Fruit fly (Drosophila melanogaster): ENCODE measurements around the gene CG4502.

Gene CG4502

dm6 chr2L:7188530-7188996, 15.5 kb downstream of the CG4502 start (continued):
- TF ChIP-seq CG3847 (GFP tag; IDR thresholded peaks at IDR 0.05): peak; percentile 98
- peak; percentile 96 for TF ChIP-seq CG11085 (GFP tag; IDR thresholded peaks at IDR 0.05)
- TF ChIP-seq odd (GFP tag; optimal IDR thresholded peaks at IDR 0.05): peak; percentile 97
- TF ChIP-seq nerfin-1 (tag; optimal IDR thresholded peaks at IDR 0.05): peak; percentile 97
- TF ChIP-seq fd96Cb (tag; optimal IDR thresholded peaks at IDR 0.05): peak; percentile 98
- TF ChIP-seq dan (GFP tag; IDR thresholded peaks at IDR 0.05): peak; percentile 85
- TF ChIP-seq Hr51 (GFP tag; optimal IDR thresholded peaks at IDR 0.05): peak; percentile 95 to 99
- TF ChIP-seq CG12744 (GFP tag; optimal IDR thresholded peaks at IDR 0.05): peak; percentile 97
- TF ChIP-seq jumu (GFP tag; optimal IDR thresholded peaks at IDR 0.05): peak; percentile 95
- no peak for TF ChIP-seq Tbp (GFP tag; optimal IDR thresholded peaks at IDR 0.05)
- TF ChIP-seq yki (optimal IDR thresholded peaks at IDR 0.05): no peak
- peak; percentile 82 for TF ChIP-seq MTF-1 (GFP tag; optimal IDR thresholded peaks at IDR 0.05; ENCODE audit: borderline replicate concordance)
- peak; percentile 98 for TF ChIP-seq Awh (GFP tag; IDR thresholded peaks at IDR 0.05)
- TF ChIP-seq abd-A (tag; optimal IDR thresholded peaks at IDR 0.05): peak; percentile 92
- TF ChIP-seq YL-1 (GFP tag; optimal IDR thresholded peaks at IDR 0.05): peak; percentile 95
- TF ChIP-seq jing (GFP tag; optimal IDR thresholded peaks at IDR 0.05): peak; percentile 95
- peak; percentile 97 for TF ChIP-seq CG12104 (GFP tag; optimal IDR thresholded peaks at IDR 0.05)
- peak; percentile 99 for TF ChIP-seq CG8924 (tag; optimal IDR thresholded peaks at IDR 0.05)
- TF ChIP-seq Poxn (GFP tag; IDR thresholded peaks at IDR 0.05): peak; percentile 93
- peak; percentile 98 for TF ChIP-seq CG9817 (tag; optimal IDR thresholded peaks at IDR 0.05)
- peak; percentile 97 for TF ChIP-seq CG11504 (tag; optimal IDR thresholded peaks at IDR 0.05)
- peak; percentile 92 for TF ChIP-seq CG4707 (GFP tag; optimal IDR thresholded peaks at IDR 0.05)
- TF ChIP-seq TFAM (GFP tag; optimal IDR thresholded peaks at IDR 0.05): peak; percentile 87
- TF ChIP-seq ems (GFP tag; optimal IDR thresholded peaks at IDR 0.05): peak; percentile 97
- TF ChIP-seq gcm2 (GFP tag; optimal IDR thresholded peaks at IDR 0.05): peak; percentile 94
- peak; percentile 93 for TF ChIP-seq CG13123 (GFP tag; optimal IDR thresholded peaks at IDR 0.05)
- TF ChIP-seq CG17359 (tag; optimal IDR thresholded peaks at IDR 0.05): peak; percentile 98
- peak; percentile 97 for TF ChIP-seq Optix (GFP tag; IDR thresholded peaks at IDR 0.05)
- peak; percentile 91 for TF ChIP-seq Atf-2 (GFP tag; optimal IDR thresholded peaks at IDR 0.05)
- TF ChIP-seq sd (tag; optimal IDR thresholded peaks at IDR 0.05): peak; percentile 94
- TF ChIP-seq luna (GFP tag; optimal IDR thresholded peaks at IDR 0.05): peak; percentile 76
- peak; percentile 98 for TF ChIP-seq Abd-B (GFP tag; optimal IDR thresholded peaks at IDR 0.05)
- TF ChIP-seq Dip2 (GFP tag; IDR thresholded peaks at IDR 0.05): peak; percentile 81
- peak; percentile 94 for TF ChIP-seq sim (GFP tag; IDR thresholded peaks at IDR 0.05)
- peak; percentile 64 for TF ChIP-seq pfk (GFP tag; optimal IDR thresholded peaks at IDR 0.05)
- peak; percentile 91 for TF ChIP-seq fd64A (GFP tag; optimal IDR thresholded peaks at IDR 0.05)
- TF ChIP-seq CG31365 (tag; optimal IDR thresholded peaks at IDR 0.05): peak; percentile 85
- peak; percentile 94 for TF ChIP-seq Taf1 (GFP tag; IDR thresholded peaks at IDR 0.05)
- TF ChIP-seq vnd (GFP tag; IDR thresholded peaks at IDR 0.05; ENCODE audit: partially characterized antibody): no peak
- TF ChIP-seq pros (GFP tag; optimal IDR thresholded peaks at IDR 0.05): peak; percentile 87
- peak in 1 of 2 experiments; percentile 99 for TF ChIP-seq Eip74EF (GFP tag; optimal IDR thresholded peaks at IDR 0.05)
- TF ChIP-seq Nf-YB (GFP tag; optimal IDR thresholded peaks at IDR 0.05): peak; percentile 88
- TF ChIP-seq CG18262 (tag; optimal IDR thresholded peaks at IDR 0.05): peak; percentile 98
- TF ChIP-seq CG17802 (tag; optimal IDR thresholded peaks at IDR 0.05): peak; percentile 83
- peak; percentile 99 for TF ChIP-seq stc (GFP tag; IDR thresholded peaks at IDR 0.05)
- TF ChIP-seq scrt (GFP tag; optimal IDR thresholded peaks at IDR 0.05): peak; percentile 99
- TF ChIP-seq CG10274 (GFP tag; optimal IDR thresholded peaks at IDR 0.05): peak; percentile 90
- TF ChIP-seq Lhr (GFP tag; optimal IDR thresholded peaks at IDR 0.05): peak; percentile 92
- TF ChIP-seq CG14667 (GFP tag; IDR thresholded peaks at IDR 0.05): peak; percentile 98
- TF ChIP-seq h (optimal IDR thresholded peaks at IDR 0.05): no peak
